Worm (Caenorhabditis elegans): ENCODE results near the gene tra-1.

ce11 chrIII:11169680-11170079, 25.3 kb downstream of the tra-1 start:
- TF ChIP-seq W03F9.2 (tag; optimal IDR thresholded peaks at IDR 0.05) (no peak), dao-5 (tag; optimal IDR thresholded peaks at IDR 0.05) (no peak)

Measured in whole organism, L4/young adult.